Fruit fly (Drosophila melanogaster) whole organism, embryonic: Measurements from ENCODE around the gene kraken.
A peak's percentile ranks its signal among the peaks of the same experiment; 100 is the strongest.

Source experiments
- Abd-B ChIP-seq: fragments of 200-800 bp; sonication (Bioruptor generic); optimal IDR thresholded peaks from 2 replicates; lab custom pipeline; 2018; ENCODE audit warnings: missing biosample characterization, mild to moderate bottlenecking, missing genetic modification characterization, moderate library complexity
- Aef1 ChIP-seq: fragments of 200-800 bp; sonication (Bioruptor generic); IDR thresholded peaks from 3 replicates; pipeline ENCODE4 v1.3.6; 2022; ENCODE audit warnings: missing biosample characterization, missing genetic modification characterization
- B-H2 ChIP-seq: fragments of 200-800 bp; sonication (Bioruptor generic); optimal IDR thresholded peaks from 2 replicates; lab custom pipeline; 2018; ENCODE audit warnings: missing biosample characterization, mild to moderate bottlenecking, missing genetic modification characterization
- CG10366 ChIP-seq: fragments of 200-800 bp; sonication (Bioruptor generic); IDR thresholded peaks from 2 replicates; pipeline ENCODE4 v1.3.6; 2022; ENCODE audit warnings: missing biosample characterization, missing genetic modification characterization
- CG10654 ChIP-seq: fragments of 200-800 bp; sonication (Bioruptor generic); optimal IDR thresholded peaks from 2 replicates; lab custom pipeline; 2016; ENCODE audit warnings: missing biosample characterization, missing genetic modification characterization
- CG11093 ChIP-seq: fragments of 200-800 bp; sonication (Bioruptor generic); IDR thresholded peaks from 3 replicates; pipeline ENCODE4 v1.3.6; 2022; ENCODE audit warnings: missing biosample characterization, missing genetic modification characterization
- CG11504 ChIP-seq: fragments of 200-800 bp; sonication (Bioruptor generic); optimal IDR thresholded peaks from 3 replicates; lab custom pipeline; 2019; ENCODE audit warnings: missing biosample characterization, mild to moderate bottlenecking, missing genetic modification characterization, moderate library complexity
- CG12391 ChIP-seq: fragments of 200-800 bp; sonication (Bioruptor generic); optimal IDR thresholded peaks from 3 replicates; lab custom pipeline; 2018; ENCODE audit warnings: missing biosample characterization, mild to moderate bottlenecking, missing genetic modification characterization, moderate library complexity
- CG12744 ChIP-seq: fragments of 200-800 bp; sonication (Bioruptor generic); optimal IDR thresholded peaks from 2 replicates; lab custom pipeline; 2016; ENCODE audit warnings: missing biosample characterization, missing genetic modification characterization
- CG12942 ChIP-seq: fragments of 200-800 bp; sonication (Bioruptor generic); optimal IDR thresholded peaks from 3 replicates; lab custom pipeline; 2016; ENCODE audit warnings: missing biosample characterization, missing genetic modification characterization
- CG15514 ChIP-seq: fragments of 200-800 bp; sonication (Bioruptor generic); optimal IDR thresholded peaks from 3 replicates; lab custom pipeline; 2017; ENCODE audit warnings: missing biosample characterization, missing genetic modification characterization, mild to moderate bottlenecking, moderate library complexity, missing genetic modification reagents
- CG16813 ChIP-seq: fragments of 200-800 bp; sonication (Bioruptor generic); IDR thresholded peaks from 3 replicates; pipeline ENCODE4 v1.3.6; 2022; ENCODE audit warnings: missing biosample characterization, missing genetic modification characterization; ENCODE audit not compliant: partially characterized antibody
- CG17802 ChIP-seq: fragments of 200-800 bp; sonication (Bioruptor generic); optimal IDR thresholded peaks from 2 replicates; lab custom pipeline; 2018; ENCODE audit warnings: missing biosample characterization, mild to moderate bottlenecking, missing genetic modification characterization, moderate library complexity
- CG4424 ChIP-seq: fragments of 200-800 bp; sonication (Bioruptor generic); optimal IDR thresholded peaks from 3 replicates; lab custom pipeline; 2016; ENCODE audit warnings: missing biosample characterization, missing genetic modification characterization
- CG4854 ChIP-seq: fragments of 200-800 bp; sonication (Bioruptor generic); optimal IDR thresholded peaks from 2 replicates; lab custom pipeline; 2016; ENCODE audit warnings: missing biosample characterization, missing genetic modification characterization, inconsistent platforms
- CG6854 ChIP-seq: fragments of 200-800 bp; sonication (Bioruptor generic); optimal IDR thresholded peaks from 3 replicates; lab custom pipeline; 2017; ENCODE audit warnings: missing biosample characterization, mild to moderate bottlenecking, missing genetic modification characterization
- CG7271 ChIP-seq: fragments of 200-800 bp; sonication (Bioruptor generic); optimal IDR thresholded peaks from 2 replicates; lab custom pipeline; 2018; ENCODE audit warnings: missing biosample characterization, mild to moderate bottlenecking, missing genetic modification characterization, moderate library complexity
- CG7963 ChIP-seq: fragments of 200-800 bp; sonication (Bioruptor generic); IDR thresholded peaks from 3 replicates; pipeline ENCODE4 v1.3.6; 2022; ENCODE audit warnings: missing biosample characterization, missing genetic modification characterization; ENCODE audit not compliant: partially characterized antibody
- CG8089 ChIP-seq: fragments of 200-800 bp; sonication (Bioruptor generic); optimal IDR thresholded peaks from 3 replicates; lab custom pipeline; 2016; ENCODE audit warnings: missing biosample characterization, missing genetic modification characterization
- CG8281 ChIP-seq: fragments of 200-800 bp; sonication (Bioruptor generic); optimal IDR thresholded peaks from 2 replicates; lab custom pipeline; 2018; ENCODE audit warnings: missing biosample characterization, mild to moderate bottlenecking, missing genetic modification characterization, moderate library complexity
- CG8944 ChIP-seq: fragments of 200-800 bp; sonication (Bioruptor generic); optimal IDR thresholded peaks from 3 replicates; lab custom pipeline; 2016; ENCODE audit warnings: missing biosample characterization, missing genetic modification characterization
- CG9727 ChIP-seq: fragments of 200-800 bp; sonication (Bioruptor generic); optimal IDR thresholded peaks from 3 replicates; lab custom pipeline; 2017; ENCODE audit warnings: missing biosample characterization, mild to moderate bottlenecking, missing genetic modification characterization
- Drgx ChIP-seq: fragments of 200-800 bp; sonication (Bioruptor generic); IDR thresholded peaks from 2 replicates; pipeline ENCODE4 v1.3.6; 2022; ENCODE audit warnings: missing biosample characterization, missing genetic modification characterization
- Fer1 ChIP-seq: fragments of 200-800 bp; sonication (Bioruptor generic); optimal IDR thresholded peaks from 2 replicates; lab custom pipeline; 2017; ENCODE audit warnings: missing biosample characterization, mild to moderate bottlenecking, missing genetic modification characterization
- Fer3 ChIP-seq: fragments of 200-800 bp; sonication (Bioruptor generic); optimal IDR thresholded peaks from 2 replicates; lab custom pipeline; 2018; ENCODE audit warnings: missing biosample characterization, mild to moderate bottlenecking, missing genetic modification characterization, moderate library complexity
- HHEX ChIP-seq: fragments of 200-800 bp; sonication (Bioruptor generic); optimal IDR thresholded peaks from 3 replicates; lab custom pipeline; 2017; ENCODE audit warnings: missing biosample characterization, mild to moderate bottlenecking, missing genetic modification characterization, missing genetic modification reagents
- HLH3B ChIP-seq: fragments of 200-800 bp; sonication (Bioruptor generic); IDR thresholded peaks from 2 replicates; pipeline ENCODE4 v1.3.6; 2022; ENCODE audit warnings: missing biosample characterization, missing genetic modification characterization
- Hr39 ChIP-seq: fragments of >200 bp; optimal IDR thresholded peaks from 2 replicates; lab custom pipeline; 2017
- Mad ChIP-seq: fragments of 200-800 bp; sonication (Bioruptor generic); optimal IDR thresholded peaks from 2 replicates; lab custom pipeline; 2016; ENCODE audit warnings: missing biosample characterization, missing genetic modification characterization
- Meics ChIP-seq: fragments of 200-800 bp; sonication (Bioruptor generic); optimal IDR thresholded peaks from 2 replicates; lab custom pipeline; 2017; ENCODE audit warnings: missing biosample characterization, mild to moderate bottlenecking, missing genetic modification characterization
- NFAT ChIP-seq: fragments of 200-800 bp; sonication (Bioruptor generic); IDR thresholded peaks from 2 replicates; pipeline ENCODE4 v1.3.6; 2022; ENCODE audit warnings: missing biosample characterization, missing genetic modification characterization
- Oli ChIP-seq: fragments of 200-800 bp; sonication (Bioruptor generic); optimal IDR thresholded peaks from 2 replicates; lab custom pipeline; 2018; ENCODE audit warnings: missing biosample characterization, mild to moderate bottlenecking, missing genetic modification characterization, moderate library complexity
- PHDP ChIP-seq: fragments of 200-800 bp; sonication (Bioruptor generic); optimal IDR thresholded peaks from 3 replicates; lab custom pipeline; 2018; ENCODE audit warnings: missing biosample characterization, mild to moderate bottlenecking, missing genetic modification characterization, moderate library complexity
- Ravus ChIP-seq: fragments of 200-800 bp; sonication (Bioruptor generic); IDR thresholded peaks from 2 replicates; pipeline ENCODE4 v1.3.6; 2022; ENCODE audit warnings: missing biosample characterization, missing genetic modification characterization
- Rfx ChIP-seq: fragments of 200-800 bp; sonication (Bioruptor generic); IDR thresholded peaks from 2 replicates; pipeline ENCODE4 v1.3.6; 2022; ENCODE audit warnings: missing biosample characterization, missing genetic modification characterization
- Side ChIP-seq: fragments of 200-800 bp; sonication (Bioruptor generic); optimal IDR thresholded peaks from 2 replicates; lab custom pipeline; 2016; ENCODE audit warnings: missing biosample characterization, missing genetic modification characterization
- Ssrp ChIP-seq: fragments of 200-800 bp; sonication (Bioruptor generic); optimal IDR thresholded peaks from 2 replicates; lab custom pipeline; 2018; ENCODE audit warnings: missing biosample characterization, mild to moderate bottlenecking, missing genetic modification characterization, moderate library complexity
- az2 ChIP-seq: fragments of 200-800 bp; sonication (Bioruptor generic); optimal IDR thresholded peaks from 3 replicates; lab custom pipeline; 2016; ENCODE audit warnings: missing biosample characterization, missing genetic modification characterization
- cwo ChIP-seq: fragments of 200-800 bp; sonication (Bioruptor generic); optimal IDR thresholded peaks from 3 replicates; lab custom pipeline; 2017; ENCODE audit warnings: missing biosample characterization, missing genetic modification characterization, mild to moderate bottlenecking, moderate library complexity, missing genetic modification reagents
- dpn ChIP-seq, 2 experiments: fragments of 200-800 bp; sonication (Bioruptor generic); optimal IDR thresholded peaks; 3 replicates each; lab custom pipeline; 2016; ENCODE audit warnings: missing biosample characterization in 2 of 2, missing genetic modification characterization in 2 of 2
- fru ChIP-seq: fragments of >200 bp; optimal IDR thresholded peaks from 2 replicates; lab custom pipeline; 2017
- ftz-f1 ChIP-seq: fragments of 200-800 bp; sonication (Bioruptor generic); optimal IDR thresholded peaks from 2 replicates; lab custom pipeline; 2016; ENCODE audit warnings: missing biosample characterization, missing genetic modification characterization
- gt ChIP-seq: fragments of 200-800 bp; sonication (Bioruptor generic); IDR thresholded peaks from 2 replicates; pipeline ENCODE4 v1.3.6; 2022; ENCODE audit warnings: missing biosample characterization, missing genetic modification characterization
- lbe ChIP-seq: fragments of 200-800 bp; sonication (Bioruptor generic); optimal IDR thresholded peaks from 2 replicates; lab custom pipeline; 2016; ENCODE audit warnings: missing biosample characterization, mild to moderate bottlenecking, missing genetic modification characterization
- nom ChIP-seq: fragments of 200-800 bp; sonication (Bioruptor generic); optimal IDR thresholded peaks from 2 replicates; lab custom pipeline; 2017; ENCODE audit warnings: missing biosample characterization, missing genetic modification characterization, mild to moderate bottlenecking, moderate library complexity, missing genetic modification reagents
- org-1 ChIP-seq: fragments of 200-800 bp; sonication (Bioruptor generic); optimal IDR thresholded peaks from 2 replicates; lab custom pipeline; 2017; ENCODE audit warnings: missing biosample characterization, missing genetic modification characterization
- sc ChIP-seq, 3 experiments: fragments of >200 bp in 2 of 3; fragments of 200-800 bp in 1 of 3; sonication (Bioruptor generic) in 1 of 3; optimal IDR thresholded peaks; 2 replicates in 2 of 3; 3 replicates in 1 of 3; lab custom pipeline; 2017; ENCODE audit warnings: mild to moderate bottlenecking in 1 of 3, missing biosample characterization in 1 of 3, missing genetic modification characterization in 1 of 3, missing genetic modification reagents in 1 of 3
- sim ChIP-seq: fragments of 200-800 bp; sonication (Bioruptor generic); IDR thresholded peaks from 2 replicates; pipeline ENCODE4 v1.3.6; 2022; ENCODE audit warnings: missing biosample characterization, missing genetic modification characterization
- unpg ChIP-seq: fragments of 200-800 bp; sonication (Bioruptor generic); optimal IDR thresholded peaks from 3 replicates; lab custom pipeline; 2018; ENCODE audit warnings: missing biosample characterization, mild to moderate bottlenecking, missing genetic modification characterization, moderate library complexity

kraken gene

DNA sequence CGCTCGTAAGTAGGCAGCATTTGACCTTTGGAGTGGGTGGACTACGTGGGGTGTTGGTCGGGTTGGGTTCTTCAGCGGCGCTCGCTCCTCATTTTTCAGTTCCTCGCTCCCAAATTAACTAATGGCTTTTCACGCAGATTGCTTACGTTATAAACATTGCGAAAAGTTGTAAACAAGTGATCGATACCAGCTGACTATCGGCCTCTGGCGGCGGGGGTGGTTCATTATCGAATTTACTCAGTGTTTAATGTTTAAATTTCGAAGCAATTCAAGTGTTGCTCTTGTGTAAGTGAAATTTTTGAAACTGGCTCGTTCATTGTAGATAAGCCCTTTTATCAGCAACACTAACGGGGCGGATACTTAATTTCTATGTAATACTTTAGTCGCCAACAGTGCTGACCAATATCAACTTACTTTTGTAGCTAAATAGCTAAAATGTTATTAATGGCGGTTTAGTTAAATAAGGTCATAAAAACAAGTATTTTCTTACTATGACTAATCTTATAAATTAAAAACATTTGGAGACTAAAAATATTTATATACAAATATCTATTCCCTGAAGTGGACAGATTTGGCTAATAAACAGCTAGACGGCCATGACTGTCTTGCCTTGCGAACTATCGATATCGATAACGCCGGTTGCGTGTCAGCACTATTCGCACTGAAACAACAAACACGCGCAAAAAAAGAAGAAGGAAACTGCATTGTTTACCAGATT is 33.1 kb upstream of the kraken start, which contains the start of the genes PGAP2 and Clp (continued):
- TF ChIP-seq Hr39 (lab: Kevin White, UChicago) (no peak), CG4854 (peak; percentile 20), Fer1 (GFP tag; lab: Kevin White, UChicago) (peak; percentile 51), sim (no peak), HHEX (GFP tag; lab: Kevin White, UChicago) (peak; percentile 6), Aef1 (GFP tag; lab: Robert Waterston, UW) (peak; percentile 82), Rfx (peak; percentile 84), org-1 (peak; percentile 16), lbe (GFP tag; lab: Kevin White, UChicago) (peak; percentile 41), CG11093 (peak; percentile 58; the same call in 2 of the 3 replicates), CG12744 (GFP tag; lab: Kevin White, UChicago) (peak; percentile 21), gt (GFP tag; lab: Robert Waterston, UW) (no peak), CG8281 (tag; lab: Kevin White, UChicago) (peak; percentile 29), az2 (GFP tag; lab: Kevin White, UChicago) (peak; percentile 64), Mad (GFP tag; lab: Kevin White, UChicago) (peak; percentile 65), unpg (peak; percentile 69), CG6854 (GFP tag; lab: Kevin White, UChicago) (no peak), CG9727 (GFP tag; lab: Kevin White, UChicago) (peak; percentile 80), Oli (tag; lab: Kevin White, UChicago) (peak; percentile 68), B-H2 (GFP tag; lab: Kevin White, UChicago) (peak; percentile 23), CG8944 (GFP tag; lab: Kevin White, UChicago) (peak; percentile 12), CG8089 (GFP tag; lab: Kevin White, UChicago) (no peak), CG11504 (peak; percentile 80), CG4424 (GFP tag; lab: Kevin White, UChicago) (peak; percentile 79), CG7963 (GFP tag; lab: Robert Waterston, UW) (no peak), HLH3B (GFP tag; lab: Robert Waterston, UW) (peak; percentile 58), CG10654 (GFP tag; lab: Kevin White, UChicago) (peak; percentile 62), dpn (GFP tag; optimal IDR thresholded peaks at IDR 0.05; lab: Kevin White, UChicago) (peak; percentile 50 to 77), CG16813 (GFP tag; lab: Robert Waterston, UW) (peak; percentile 54), Side (no peak), fru (no peak), CG10366 (GFP tag; lab: Robert Waterston, UW) (peak; percentile 71), Fer3 (tag; lab: Kevin White, UChicago) (peak; percentile 78), CG15514 (GFP tag; lab: Kevin White, UChicago) (peak; percentile 59), CG7271 (tag; lab: Kevin White, UChicago) (peak; percentile 5), CG12391 (tag; lab: Kevin White, UChicago) (peak; percentile 89), PHDP (peak; percentile 67), Meics (peak; percentile 66), Ravus (GFP tag; lab: Robert Waterston, UW) (peak; percentile 20), nom (GFP tag; lab: Kevin White, UChicago) (peak; percentile 3), Abd-B (GFP tag; lab: Kevin White, UChicago) (peak; percentile 79), CG12942 (GFP tag; lab: Kevin White, UChicago) (peak; percentile 67), Drgx (0 out of 2 replicates have a peak, but pooled peaks have one; percentile 17), Ssrp (peak; percentile 83), NFAT (peak; percentile 26; the same call in 1 of the 2 replicates), cwo (peak; percentile 38), CG17802 (tag; lab: Kevin White, UChicago) (peak; percentile 24), sc (optimal IDR thresholded peaks at IDR 0.05; lab: Kevin White, UChicago) (no peak), sc (GFP tag; optimal IDR thresholded peaks at IDR 0.05; lab: Kevin White, UChicago) (peak; percentile 45), ftz-f1 (GFP tag; lab: Kevin White, UChicago) (no peak)
